Worm (Caenorhabditis elegans): ENCODE results near the gene txdc-9.

DNA sequence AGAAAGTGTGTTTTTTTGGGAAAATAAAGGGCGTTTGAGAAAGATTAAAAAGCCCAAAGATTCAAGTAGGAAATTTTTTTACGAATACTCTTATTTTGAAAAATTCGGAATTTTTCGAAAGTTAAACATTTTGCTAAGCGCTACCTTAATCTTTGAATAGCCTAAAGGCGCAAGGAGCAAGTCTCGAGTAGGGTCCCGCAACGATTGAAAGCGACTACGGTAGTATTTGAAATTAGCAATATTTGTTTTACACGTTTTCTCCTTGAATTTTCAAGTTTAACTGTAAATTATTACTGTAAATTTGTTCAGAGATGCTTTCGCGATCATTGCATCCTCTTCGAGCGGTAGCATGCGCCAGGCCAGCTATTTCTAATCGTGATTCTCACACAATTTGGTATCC is 32.9 kb downstream of the txdc-9 start, which contains the start of gene nduf-2.2:
- TF ChIP-seq snpc-4 (GFP tag; optimal IDR thresholded peaks at IDR 0.05) (no peak), snpc-4 (tag; optimal IDR thresholded peaks at IDR 0.05) (no peak), akir-1 (GFP tag; optimal IDR thresholded peaks at IDR 0.05) (no peak), K11D2.4 (GFP tag; IDR thresholded peaks at IDR 0.05) (no peak), cebp-1 (GFP tag; IDR thresholded peaks at IDR 0.05) (no peak), cebp-1 (tag; optimal IDR thresholded peaks at IDR 0.05) (no peak), mcd-1 (GFP tag; IDR thresholded peaks at IDR 0.05) (no peak), ceh-79 (tag; optimal IDR thresholded peaks at IDR 0.05) (no peak), unc-62 (GFP tag; optimal IDR thresholded peaks at IDR 0.05) (no peak), gei-17 (GFP tag; optimal IDR thresholded peaks at IDR 0.05) (no peak), sdz-38 (tag; optimal IDR thresholded peaks at IDR 0.05) (no peak), him-1 (tag; optimal IDR thresholded peaks at IDR 0.05) (no peak)
